Worm (Caenorhabditis elegans): ENCODE results near the gene C54F6.15.
A peak's percentile ranks its signal among the peaks of the same experiment; 100 is the strongest.
"Not testable (repeated sequence)": the region's sequence is repeated elsewhere in the genome, so short reads cannot be mapped to it uniquely, and the experiment has no call there.

The C54F6.15 gene

ce11 chrV:7553873-7554362 lies 31.7 kb upstream of the C54F6.15 start, which contains the start of gene ttr-10:
Gene ttr-10 (minus strand): TSS chrV:7553923.
- TF ChIP-seq pag-3 (tag; optimal IDR thresholded peaks at IDR 0.05; ENCODE audit: borderline replicate concordance) (no peak), ref-2 (tag; optimal IDR thresholded peaks at IDR 0.05) (no peak), ceh-45 (GFP tag; IDR thresholded peaks at IDR 0.05) (no peak), dve-1 (tag; optimal IDR thresholded peaks at IDR 0.05) (no peak), fkh-6 (tag; optimal IDR thresholded peaks at IDR 0.05) (no peak), syd-9 (tag; optimal IDR thresholded peaks at IDR 0.05) (no peak), ceh-6 (GFP tag; optimal IDR thresholded peaks at IDR 0.05) (no peak), dmd-4 (tag; optimal IDR thresholded peaks at IDR 0.05; ENCODE audit: borderline replicate concordance) (no peak), lim-6 (tag; optimal IDR thresholded peaks at IDR 0.05) (no peak), ceh-30 (tag; optimal IDR thresholded peaks at IDR 0.05) (no peak), C38D4.7 (GFP tag; optimal IDR thresholded peaks at IDR 0.05) (no peak), C08G9.2 (tag; optimal IDR thresholded peaks at IDR 0.05) (no peak), fkh-10 (GFP tag; optimal IDR thresholded peaks at IDR 0.05) (no peak), rnt-1 (tag; optimal IDR thresholded peaks at IDR 0.05) (no peak), pqm-1 (tag; optimal IDR thresholded peaks at IDR 0.05) (no peak)

ce11 chrV:7551821-7552220 lies 29.6 kb upstream of the C54F6.15 start, which contains the start of gene F19F10.3:
Gene F19F10.3 (plus strand): TSS chrV:7552121.
- no peak for TF ChIP-seq ahr-1 (tag; optimal IDR thresholded peaks at IDR 0.05)
- TF ChIP-seq fkh-10 (GFP tag; optimal IDR thresholded peaks at IDR 0.05), result no peak
- TF ChIP-seq ceh-2 (tag; optimal IDR thresholded peaks at IDR 0.05), result no peak
- TF ChIP-seq pha-2 (tag; optimal IDR thresholded peaks at IDR 0.05), result no peak
- TF ChIP-seq elt-4 (tag; optimal IDR thresholded peaks at IDR 0.05), result no peak
- no peak for TF ChIP-seq ztf-16 (tag; optimal IDR thresholded peaks at IDR 0.05)
- TF ChIP-seq nfya-1 (tag; optimal IDR thresholded peaks at IDR 0.05), result no peak
- no peak for TF ChIP-seq madf-2 (tag; optimal IDR thresholded peaks at IDR 0.05)
- no peak for TF ChIP-seq rnt-1 (tag; optimal IDR thresholded peaks at IDR 0.05)
- no peak for TF ChIP-seq dve-1 (tag; optimal IDR thresholded peaks at IDR 0.05)
- TF ChIP-seq K09A11.1 (tag; optimal IDR thresholded peaks at IDR 0.05; ENCODE audit: insufficient read depth), result no peak
- no peak for TF ChIP-seq che-1 (tag; optimal IDR thresholded peaks at IDR 0.05)
- no peak for TF ChIP-seq unc-55 (GFP tag; optimal IDR thresholded peaks at IDR 0.05)
- no peak for TF ChIP-seq pat-9 (tag; optimal IDR thresholded peaks at IDR 0.05)
- no peak for TF ChIP-seq fax-1 (tag; optimal IDR thresholded peaks at IDR 0.05)
- TF ChIP-seq hlh-15 (tag; optimal IDR thresholded peaks at IDR 0.05), result no peak
- TF ChIP-seq pros-1 (tag; optimal IDR thresholded peaks at IDR 0.05), result no peak
- TF ChIP-seq K02D7.2 (tag; optimal IDR thresholded peaks at IDR 0.05), result no peak
- no peak for TF ChIP-seq ama-1 (optimal IDR thresholded peaks at IDR 0.05)
- no peak for TF ChIP-seq pag-3 (tag; optimal IDR thresholded peaks at IDR 0.05; ENCODE audit: borderline replicate concordance)

ce11 chrV:7548499-7548898 lies 26.3 kb upstream of the C54F6.15 start:
- TF ChIP-seq unc-3 (GFP tag; conservative IDR thresholded peaks at IDR 0.05) (0 out of 2 replicates have a peak, but pooled peaks have one; percentile 25), che-1 (tag; optimal IDR thresholded peaks at IDR 0.05) (peak; percentile 15)
- not testable (repeated sequence) for TF ChIP-seq unc-3 (tag; optimal IDR thresholded peaks at IDR 0.05)

ce11 chrV:7548017-7548416 lies 25.8 kb upstream of the C54F6.15 start:
- TF ChIP-seq elt-2 (tag; optimal IDR thresholded peaks at IDR 0.05), result peak; percentile 72
- no peak for TF ChIP-seq ceh-19 (GFP tag; optimal IDR thresholded peaks at IDR 0.05)

- no peak for TF ChIP-seq ttx-3 (tag; optimal IDR thresholded peaks at IDR 0.05)
- no peak for TF ChIP-seq gmeb-2 (tag; optimal IDR thresholded peaks at IDR 0.05)
- no peak for TF ChIP-seq ceh-45 (GFP tag; IDR thresholded peaks at IDR 0.05)
- no peak for TF ChIP-seq rnt-1 (tag; optimal IDR thresholded peaks at IDR 0.05)
- TF ChIP-seq sox-4 (tag; optimal IDR thresholded peaks at IDR 0.05), result no peak
- TF ChIP-seq eyg-1 (tag; optimal IDR thresholded peaks at IDR 0.05), result no peak
- TF ChIP-seq che-1 (tag; optimal IDR thresholded peaks at IDR 0.05), result no peak
- no peak for TF ChIP-seq elt-4 (tag; optimal IDR thresholded peaks at IDR 0.05)
- no peak for TF ChIP-seq mec-3 (tag; optimal IDR thresholded peaks at IDR 0.05; ENCODE audit: borderline replicate concordance)
- no peak for TF ChIP-seq ets-4 (tag; optimal IDR thresholded peaks at IDR 0.05)
- no peak for TF ChIP-seq sox-2 (GFP tag; IDR thresholded peaks at IDR 0.05)
- no peak for TF ChIP-seq K02D7.2 (tag; optimal IDR thresholded peaks at IDR 0.05)
- TF ChIP-seq zip-5 (tag; optimal IDR thresholded peaks at IDR 0.05), result no peak
- no peak for TF ChIP-seq sdc-2 (tag; optimal IDR thresholded peaks at IDR 0.05)
- TF ChIP-seq pag-3 (tag; optimal IDR thresholded peaks at IDR 0.05; ENCODE audit: borderline replicate concordance), result no peak
- no peak for TF ChIP-seq ztf-16 (tag; optimal IDR thresholded peaks at IDR 0.05)
- no peak for TF ChIP-seq F13H6.1 (tag; optimal IDR thresholded peaks at IDR 0.05)
- TF ChIP-seq ref-2 (tag; optimal IDR thresholded peaks at IDR 0.05), result no peak
These were observed 25.3 kb upstream of the C54F6.15 start, which contains the start of gene ftn-1 for ce11 chrV:7547479-7547878. Gene ftn-1 (minus strand): TSS chrV:7547579.
